Worm (Caenorhabditis elegans) whole organism, L2 larva: ENCODE measurements around the gene C30G7.4.

Experiments used
- C34F6.9 ChIP-seq: fragments of 150-350 bp; optimal IDR thresholded peaks from 2 replicates; lab custom pipeline; 2014; ENCODE audit warnings: missing biosample characterization, missing genetic modification characterization
- F13H6.1 ChIP-seq: sonication (generic microtip); optimal IDR thresholded peaks from 2 replicates; lab custom pipeline; 2016; ENCODE audit warnings: missing genetic modification characterization, missing compliant biosample characterization
- R02D3.7 ChIP-seq: fragments of 150-350 bp; optimal IDR thresholded peaks from 2 replicates; lab custom pipeline; 2014; ENCODE audit warnings: missing biosample characterization, missing genetic modification characterization
- Y55F3AM.14 ChIP-seq: fragments of 200-800 bp; sonication (Bioruptor generic); optimal IDR thresholded peaks from 2 replicates; lab custom pipeline; 2018; ENCODE audit warnings: mild to moderate bottlenecking, missing genetic modification characterization, missing compliant biosample characterization
- ZK546.5 ChIP-seq: sonication (generic microtip); optimal IDR thresholded peaks from 2 replicates; lab custom pipeline; 2017; ENCODE audit warnings: missing biosample characterization, missing genetic modification characterization
- alr-1 ChIP-seq: fragments of 150-350 bp; optimal IDR thresholded peaks from 2 replicates; lab custom pipeline; 2014; ENCODE audit warnings: missing biosample characterization, missing genetic modification characterization
- aly-2 ChIP-seq: fragments of 150-350 bp; optimal IDR thresholded peaks from 2 replicates; lab custom pipeline; 2014; ENCODE audit warnings: missing biosample characterization, missing genetic modification characterization
- ama-1 ChIP-seq: fragments of 150-350 bp; optimal IDR thresholded peaks from 2 replicates; lab custom pipeline; 2018; ENCODE audit warnings: inconsistent platforms
- blmp-1 ChIP-seq: sonication (generic microtip); optimal IDR thresholded peaks from 2 replicates; lab custom pipeline; 2017; ENCODE audit warnings: missing genetic modification characterization, mild to moderate bottlenecking, missing compliant biosample characterization, antibody characterized with exemption, moderate library complexity; ENCODE audit not compliant: insufficient read depth
- ceh-16 ChIP-seq: fragments of 150-350 bp; optimal IDR thresholded peaks from 2 replicates; lab custom pipeline; 2014; ENCODE audit warnings: missing biosample characterization, missing genetic modification characterization
- crh-2 ChIP-seq: sonication (generic microtip); optimal IDR thresholded peaks from 2 replicates; lab custom pipeline; 2017; ENCODE audit warnings: missing biosample characterization, missing genetic modification characterization
- dmd-4 ChIP-seq: sonication (generic microtip); optimal IDR thresholded peaks from 2 replicates; lab custom pipeline; 2017; ENCODE audit warnings: missing biosample characterization, missing genetic modification characterization
- egl-27 ChIP-seq: sonication (generic microtip); optimal IDR thresholded peaks from 3 replicates; lab custom pipeline; 2017; ENCODE audit warnings: missing biosample characterization, missing genetic modification reagents, missing genetic modification characterization
- elt-1 ChIP-seq: fragments of 150-350 bp; optimal IDR thresholded peaks from 2 replicates; lab custom pipeline; 2014; ENCODE audit warnings: missing biosample characterization, missing genetic modification characterization
- elt-3 ChIP-seq: sonication (generic microtip); optimal IDR thresholded peaks from 2 replicates; lab custom pipeline; 2017; ENCODE audit warnings: missing biosample characterization, missing genetic modification characterization
- gmeb-1 ChIP-seq: fragments of 150-350 bp; optimal IDR thresholded peaks from 2 replicates; lab custom pipeline; 2014; ENCODE audit warnings: missing biosample characterization, missing genetic modification characterization
- lin-11 ChIP-seq: fragments of 150-350 bp; sonication (generic microtip); optimal IDR thresholded peaks from 2 replicates; lab custom pipeline; 2014; ENCODE audit warnings: missing biosample characterization, missing genetic modification characterization, inconsistent platforms, mixed read lengths
- lin-13 ChIP-seq: fragments of 150-350 bp; optimal IDR thresholded peaks from 2 replicates; lab custom pipeline; 2014; ENCODE audit warnings: missing biosample characterization, missing genetic modification reagents, missing genetic modification characterization
- lin-39 ChIP-seq: fragments of 150-350 bp; optimal IDR thresholded peaks from 2 replicates; lab custom pipeline; 2014; ENCODE audit warnings: missing biosample characterization, missing genetic modification reagents, missing genetic modification characterization
- mab-5 ChIP-seq: fragments of 150-350 bp; optimal IDR thresholded peaks from 2 replicates; lab custom pipeline; 2014; ENCODE audit warnings: missing biosample characterization, missing genetic modification characterization
- mbf-1 ChIP-seq: sonication (generic microtip); optimal IDR thresholded peaks from 2 replicates; lab custom pipeline; 2017; ENCODE audit warnings: missing biosample characterization, missing genetic modification characterization
- nhr-10 ChIP-seq: sonication (generic microtip); optimal IDR thresholded peaks from 2 replicates; lab custom pipeline; 2017; ENCODE audit warnings: missing biosample characterization, missing genetic modification characterization
- nhr-12 ChIP-seq: fragments of 150-350 bp; optimal IDR thresholded peaks from 2 replicates; lab custom pipeline; 2014; ENCODE audit warnings: missing biosample characterization, missing genetic modification characterization
- nhr-129 ChIP-seq: fragments of 150-350 bp; optimal IDR thresholded peaks from 2 replicates; lab custom pipeline; 2014; ENCODE audit warnings: missing biosample characterization, missing genetic modification characterization
- nhr-21 ChIP-seq: fragments of 150-350 bp; optimal IDR thresholded peaks from 2 replicates; lab custom pipeline; 2014; ENCODE audit warnings: missing biosample characterization, missing genetic modification characterization
- nhr-23 ChIP-seq: fragments of 150-350 bp; optimal IDR thresholded peaks from 2 replicates; lab custom pipeline; 2014; ENCODE audit warnings: missing biosample characterization, missing genetic modification reagents, missing genetic modification characterization
- nhr-237 ChIP-seq: fragments of 150-350 bp; optimal IDR thresholded peaks from 2 replicates; lab custom pipeline; 2014; ENCODE audit warnings: missing biosample characterization, missing genetic modification characterization
- nhr-25 ChIP-seq: fragments of 150-350 bp; sonication (generic microtip); optimal IDR thresholded peaks from 3 replicates; lab custom pipeline; 2014; ENCODE audit warnings: missing biosample characterization, missing genetic modification characterization
- nhr-6 ChIP-seq: fragments of 150-350 bp; optimal IDR thresholded peaks from 2 replicates; lab custom pipeline; 2014; ENCODE audit warnings: missing biosample characterization, missing genetic modification characterization
- sem-4 ChIP-seq: fragments of 150-350 bp; optimal IDR thresholded peaks from 2 replicates; lab custom pipeline; 2014; ENCODE audit warnings: missing biosample characterization, missing genetic modification reagents, missing genetic modification characterization
- skn-1 ChIP-seq: sonication (generic microtip); optimal IDR thresholded peaks from 2 replicates; lab custom pipeline; 2017; ENCODE audit warnings: missing biosample characterization, missing genetic modification characterization
- sma-3 ChIP-seq: sonication (generic microtip); optimal IDR thresholded peaks from 2 replicates; lab custom pipeline; 2016; ENCODE audit warnings: missing genetic modification reagents, missing genetic modification characterization, missing compliant biosample characterization
- snpc-4 ChIP-seq: fragments of 150-350 bp; optimal IDR thresholded peaks from 2 replicates; lab custom pipeline; 2014; ENCODE audit warnings: missing biosample characterization, missing genetic modification characterization
- unc-39 ChIP-seq: fragments of 150-350 bp; optimal IDR thresholded peaks from 2 replicates; lab custom pipeline; 2014; ENCODE audit warnings: missing biosample characterization, missing genetic modification characterization
- unc-62 ChIP-seq: fragments of 150-350 bp; optimal IDR thresholded peaks from 2 replicates; lab custom pipeline; 2014; ENCODE audit warnings: missing biosample characterization, missing genetic modification reagents, missing genetic modification characterization
- zag-1 ChIP-seq: fragments of 150-350 bp; optimal IDR thresholded peaks from 2 replicates; lab custom pipeline; 2014; ENCODE audit warnings: missing biosample characterization, missing genetic modification characterization
- ztf-1 ChIP-seq: fragments of 200-800 bp; sonication (Bioruptor generic); conservative IDR thresholded peaks from 2 replicates; pipeline ENCODE4 v1.3.6; 2022; ENCODE audit warnings: missing genetic modification characterization, missing compliant biosample characterization
- ztf-11 ChIP-seq: sonication (generic microtip); optimal IDR thresholded peaks from 2 replicates; lab custom pipeline; 2017; ENCODE audit warnings: missing biosample characterization, missing genetic modification characterization
- ztf-4 ChIP-seq: fragments of 150-350 bp; optimal IDR thresholded peaks from 2 replicates; lab custom pipeline; 2014; ENCODE audit warnings: missing biosample characterization, missing genetic modification characterization

The C30G7.4 gene

DNA sequence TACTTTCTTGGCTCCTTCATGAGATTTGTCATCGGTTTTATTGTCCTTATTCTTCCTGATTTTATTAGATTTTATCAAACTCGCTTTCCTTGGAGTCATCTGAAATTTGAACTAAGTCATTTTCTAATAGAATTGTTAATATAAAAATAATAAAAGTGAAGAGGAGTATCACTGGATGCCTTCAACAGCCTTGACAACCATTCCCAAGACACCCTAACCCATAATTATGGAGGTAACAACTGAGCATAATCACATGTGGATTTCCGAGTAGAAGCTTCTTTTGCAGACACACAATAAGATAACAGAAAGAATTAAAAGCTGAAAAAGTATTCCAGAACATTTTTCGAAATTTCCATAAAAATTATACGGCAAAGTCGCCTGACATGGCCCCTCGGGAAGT lies 8.8 kb upstream of the C30G7.4 start, which contains the start of gene F02D8.9:
Gene F02D8.9, minus strand, starts transcription at position 101 of the 400 bp plus-strand sequence.
- TF ChIP-seq ztf-1 (GFP tag; lab: Robert Waterston, UW) (no peak), nhr-25 (tag; lab: Kevin White, UChicago) (no peak), unc-62 (GFP tag; lab: Kevin White, UChicago) (no peak), unc-39 (tag; lab: Kevin White, UChicago) (no peak), F13H6.1 (tag; lab: Kevin White, UChicago) (no peak), ama-1 (no peak), blmp-1 (tag; lab: Kevin White, UChicago) (no peak), ztf-4 (tag; lab: Kevin White, UChicago) (no peak)

DNA sequence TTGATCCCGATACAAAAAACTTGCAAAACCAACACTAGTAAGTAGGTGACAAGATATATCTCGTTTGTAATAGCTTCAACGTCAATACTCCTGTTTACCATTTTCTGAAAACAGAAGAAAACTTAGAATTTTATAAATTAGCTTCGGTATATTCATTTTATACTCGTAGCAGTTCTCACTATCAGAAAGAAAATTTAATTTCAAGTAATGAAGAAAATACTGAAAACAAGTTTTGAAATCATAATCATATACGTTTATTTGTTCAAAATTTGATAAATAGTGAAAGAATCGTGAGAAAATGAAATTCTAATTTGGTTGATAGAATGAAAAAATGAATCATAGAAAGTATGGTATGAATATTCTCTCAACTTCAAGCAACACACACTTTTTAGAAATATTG lies 7.7 kb upstream of the C30G7.4 start, which contains the start of gene C30G7.5:
Gene C30G7.5, minus strand, starts transcription at position 101 of the 400 bp plus-strand sequence.
- TF ChIP-seq sma-3 (GFP tag; lab: Kevin White, UChicago) (no peak), ceh-16 (tag; lab: Kevin White, UChicago) (no peak), nhr-21 (tag; lab: Kevin White, UChicago) (no peak), gmeb-1 (tag; lab: Kevin White, UChicago) (no peak), ztf-1 (GFP tag; lab: Robert Waterston, UW) (no peak)
- TF ChIP-seq, all 48 proteins: peak for 0

DNA sequence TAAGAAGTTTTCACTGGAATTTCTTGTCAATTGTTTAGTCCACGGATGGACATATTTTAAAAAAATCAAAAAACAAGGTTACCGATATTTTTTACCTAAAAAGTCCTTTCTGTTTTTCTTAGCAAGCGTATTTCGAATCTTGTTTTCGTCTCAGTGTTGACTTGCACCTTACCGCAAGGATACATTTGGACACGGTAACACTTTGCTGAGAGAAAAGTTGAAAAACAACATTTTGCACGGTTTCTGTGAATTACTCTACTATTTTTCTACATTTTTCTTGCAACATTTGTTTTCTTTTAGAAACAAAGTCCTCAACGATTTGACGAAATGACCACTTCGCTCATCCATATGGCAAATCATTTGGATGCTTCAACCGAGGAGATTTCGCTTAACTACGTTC lies 2.6 kb upstream of the C30G7.4 start, which contains the start of gene hil-1:
Gene hil-1, plus strand, starts transcription at position 301 of the 400 bp plus-strand sequence.
- no peak for TF ChIP-seq nhr-21 (tag; lab: Kevin White, UChicago)
- no peak for TF ChIP-seq nhr-12 (tag; lab: Kevin White, UChicago)
- no peak for TF ChIP-seq snpc-4 (tag; lab: Kevin White, UChicago)
- no peak for TF ChIP-seq mbf-1 (tag; lab: Kevin White, UChicago)
- TF ChIP-seq ztf-11 (tag; lab: Kevin White, UChicago): no peak
- TF ChIP-seq nhr-10: no peak
- no peak for TF ChIP-seq nhr-237 (tag; lab: Kevin White, UChicago)
- TF ChIP-seq aly-2 (tag; lab: Kevin White, UChicago): no peak
- no peak for TF ChIP-seq sma-3 (GFP tag; lab: Kevin White, UChicago)
- no peak for TF ChIP-seq crh-2
- TF ChIP-seq unc-39 (tag; lab: Kevin White, UChicago): no peak
- no peak for TF ChIP-seq skn-1
- no peak for TF ChIP-seq ztf-4 (tag; lab: Kevin White, UChicago)
- TF ChIP-seq mab-5: no peak
- no peak for TF ChIP-seq gmeb-1 (tag; lab: Kevin White, UChicago)
- no peak for TF ChIP-seq ztf-1 (GFP tag; lab: Robert Waterston, UW)
- no peak for TF ChIP-seq elt-3 (tag; lab: Kevin White, UChicago)
- no peak for TF ChIP-seq nhr-6 (tag; lab: Kevin White, UChicago)

DNA sequence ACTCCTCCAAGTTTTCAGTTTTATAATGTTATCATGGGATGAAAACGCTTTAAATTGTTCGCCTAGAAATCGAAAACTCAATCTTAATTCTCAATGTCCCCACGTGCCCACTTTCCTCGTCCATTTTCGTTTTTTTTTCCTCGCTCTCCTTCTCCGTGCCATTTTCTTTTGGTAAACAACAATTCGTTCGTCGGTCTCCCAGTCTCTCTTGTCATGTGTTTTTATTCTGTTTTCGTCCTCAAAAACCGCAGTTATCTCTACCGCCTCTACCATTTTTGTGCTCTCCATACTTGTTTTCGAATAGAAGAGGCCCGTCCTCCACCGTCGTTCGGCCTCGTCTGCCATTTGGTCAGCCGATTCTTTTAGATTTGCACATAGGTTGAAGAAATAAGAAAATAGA lies 1.6 kb upstream of the C30G7.4 start:
- TF ChIP-seq nhr-10 (no peak), ama-1 (peak; percentile 17), lin-13 (GFP tag; lab: Kevin White, UChicago) (no peak), ceh-16 (tag; lab: Kevin White, UChicago) (no peak), lin-39 (tag; lab: Kevin White, UChicago) (no peak), lin-11 (tag; lab: Kevin White, UChicago) (peak; percentile 43), alr-1 (tag; lab: Kevin White, UChicago) (no peak), Y55F3AM.14 (no peak), F13H6.1 (tag; lab: Kevin White, UChicago) (no peak), R02D3.7 (tag; lab: Kevin White, UChicago) (no peak), ztf-4 (tag; lab: Kevin White, UChicago) (no peak), ZK546.5 (tag; lab: Kevin White, UChicago) (no peak), nhr-21 (tag; lab: Kevin White, UChicago) (no peak), sma-3 (GFP tag; lab: Kevin White, UChicago) (no peak), nhr-23 (tag; lab: Kevin White, UChicago) (no peak), sem-4 (no peak), ztf-11 (tag; lab: Kevin White, UChicago) (no peak), snpc-4 (tag; lab: Kevin White, UChicago) (no peak), nhr-25 (tag; lab: Kevin White, UChicago) (no peak), C34F6.9 (tag; lab: Kevin White, UChicago) (peak; percentile 49), unc-62 (GFP tag; lab: Kevin White, UChicago) (no peak), zag-1 (tag; lab: Kevin White, UChicago) (no peak), elt-3 (tag; lab: Kevin White, UChicago) (no peak), aly-2 (tag; lab: Kevin White, UChicago) (no peak), mbf-1 (tag; lab: Kevin White, UChicago) (no peak), dmd-4 (tag; lab: Kevin White, UChicago) (no peak), elt-1 (tag; lab: Kevin White, UChicago) (no peak), nhr-129 (tag; lab: Kevin White, UChicago) (peak; percentile 83), nhr-6 (tag; lab: Kevin White, UChicago) (no peak), gmeb-1 (tag; lab: Kevin White, UChicago) (no peak), nhr-237 (tag; lab: Kevin White, UChicago) (no peak), skn-1 (no peak), egl-27 (tag; lab: Kevin White, UChicago) (no peak), mab-5 (no peak)
